Fruit fly (Drosophila melanogaster): Measurements from ENCODE around the gene Grp170.

Grp170 gene

DNA sequence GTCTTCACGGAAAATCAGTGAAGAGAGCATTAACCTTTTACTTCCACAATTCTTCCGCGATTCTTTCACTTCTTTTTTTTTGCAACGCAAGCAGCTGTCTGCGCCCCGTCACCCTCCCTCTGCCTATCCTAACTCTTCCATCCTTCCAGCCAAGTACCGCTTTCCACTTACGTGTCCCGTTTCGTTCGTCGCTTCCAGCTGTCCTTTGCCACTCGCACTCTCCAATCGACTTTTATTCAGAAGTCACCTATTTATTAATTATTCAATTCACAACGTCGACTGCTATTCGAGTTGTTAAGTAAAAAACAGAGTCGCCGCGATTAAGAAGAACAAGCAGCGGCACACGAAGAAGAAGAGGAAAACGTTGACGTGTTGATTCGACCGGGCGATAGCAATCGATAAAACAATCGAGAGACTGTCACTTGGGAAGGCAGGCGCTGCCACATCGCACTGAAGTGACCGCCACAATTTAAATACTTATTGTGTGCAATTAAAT, at the start of gene Grp170:
Grp170 (minus strand) TSS at position 365 of the 496 bp plus-strand sequence.
- no peak for TF ChIP-seq gro (GFP tag; optimal IDR thresholded peaks at IDR 0.05)
- TF ChIP-seq CG14860 (GFP tag; IDR thresholded peaks at IDR 0.05; ENCODE audit: partially characterized antibody): peak; percentile 78
- TF ChIP-seq ttk (GFP tag; IDR thresholded peaks at IDR 0.05): no peak
- peak; percentile 87 for TF ChIP-seq vnd (GFP tag; IDR thresholded peaks at IDR 0.05; ENCODE audit: partially characterized antibody)
- no peak for TF ChIP-seq CG10366 (GFP tag; IDR thresholded peaks at IDR 0.05)
- TF ChIP-seq ems (GFP tag; optimal IDR thresholded peaks at IDR 0.05): peak; percentile 2
- TF ChIP-seq CG32772 (GFP tag; IDR thresholded peaks at IDR 0.05): no peak
- no peak for TF ChIP-seq CG6765 (GFP tag; optimal IDR thresholded peaks at IDR 0.05)
- no peak for TF ChIP-seq CG10959 (GFP tag; IDR thresholded peaks at IDR 0.05)
- no peak for TF ChIP-seq CG12299 (tag; optimal IDR thresholded peaks at IDR 0.05)
- no peak for TF ChIP-seq ci (GFP tag; IDR thresholded peaks at IDR 0.05)
- no peak for TF ChIP-seq CG4854 (GFP tag; optimal IDR thresholded peaks at IDR 0.05)
- TF ChIP-seq Pdp1 (GFP tag; optimal IDR thresholded peaks at IDR 0.05): peak in 1 of 2 experiments; percentile 12
- TF ChIP-seq Poxn (GFP tag; IDR thresholded peaks at IDR 0.05): no peak
- TF ChIP-seq Lhr (GFP tag; optimal IDR thresholded peaks at IDR 0.05): no peak
- peak; percentile 86 for TF ChIP-seq unc-4 (GFP tag; IDR thresholded peaks at IDR 0.05; ENCODE audit: partially characterized antibody)
- TF ChIP-seq CG14441 (GFP tag; IDR thresholded peaks at IDR 0.05): no peak
- peak; percentile 34 for TF ChIP-seq sug (tag; optimal IDR thresholded peaks at IDR 0.05)
- TF ChIP-seq dati (GFP tag; IDR thresholded peaks at IDR 0.05): no peak
- TF ChIP-seq Med (GFP tag): peak; percentile 90
- no peak for TF ChIP-seq Hey (tag; optimal IDR thresholded peaks at IDR 0.05)
- no peak for TF ChIP-seq CG3407 (GFP tag; optimal IDR thresholded peaks at IDR 0.05)
- TF ChIP-seq stwl (tag; optimal IDR thresholded peaks at IDR 0.05): peak; percentile 52
- TF ChIP-seq HLH4C (GFP tag; IDR thresholded peaks at IDR 0.05; ENCODE audit: partially characterized antibody): peak; percentile 70
- peak; percentile 69 for TF ChIP-seq CG2129 (GFP tag; IDR thresholded peaks at IDR 0.05; ENCODE audit: partially characterized antibody)
- TF ChIP-seq hb (GFP tag; IDR thresholded peaks at IDR 0.05; ENCODE audit: partially characterized antibody): peak; percentile 88
- TF ChIP-seq HmgZ (tag; optimal IDR thresholded peaks at IDR 0.05): peak; percentile 25
- TF ChIP-seq gfzf (GFP tag; optimal IDR thresholded peaks at IDR 0.05): peak; percentile 25
- no peak for TF ChIP-seq Six4 (GFP tag; optimal IDR thresholded peaks at IDR 0.05)
- no peak for TF ChIP-seq CG3838 (GFP tag; optimal IDR thresholded peaks at IDR 0.05)
- peak; percentile 80 for TF ChIP-seq YL-1 (GFP tag; optimal IDR thresholded peaks at IDR 0.05)
- no peak for TF ChIP-seq Camta (GFP tag; optimal IDR thresholded peaks at IDR 0.05)
- TF ChIP-seq Hr51 (GFP tag; optimal IDR thresholded peaks at IDR 0.05): no peak
- no peak for TF ChIP-seq insv (GFP tag; optimal IDR thresholded peaks at IDR 0.05)
- TF ChIP-seq BEAF-32 (GFP tag; optimal IDR thresholded peaks at IDR 0.05): peak; percentile 91
- TF ChIP-seq grn (GFP tag; optimal IDR thresholded peaks at IDR 0.05): peak; percentile 22
- peak; percentile 96 for TF ChIP-seq Xbp1 (GFP tag; optimal IDR thresholded peaks at IDR 0.05)
- TF ChIP-seq CG9932 (GFP tag; IDR thresholded peaks at IDR 0.05): peak; percentile 18; the same call in 1 of the 2 replicates
- TF ChIP-seq jigr1 (GFP tag; IDR thresholded peaks at IDR 0.05): no peak
- peak; percentile 95 for TF ChIP-seq CG6791 (GFP tag; IDR thresholded peaks at IDR 0.05; ENCODE audit: partially characterized antibody)
- TF ChIP-seq CG3065 (GFP tag; optimal IDR thresholded peaks at IDR 0.05): no peak
- TF ChIP-seq sna (GFP tag; IDR thresholded peaks at IDR 0.05; ENCODE audit: partially characterized antibody): peak; percentile 78
- TF ChIP-seq CG11093 (GFP tag; IDR thresholded peaks at IDR 0.05): no peak
- TF ChIP-seq abd-A (tag; optimal IDR thresholded peaks at IDR 0.05): no peak
- no peak for TF ChIP-seq CG6689 (GFP tag; IDR thresholded peaks at IDR 0.05)
- TF ChIP-seq unpg (GFP tag; optimal IDR thresholded peaks at IDR 0.05): no peak
- peak; percentile 86 for TF ChIP-seq Scr (GFP tag; IDR thresholded peaks at IDR 0.05; ENCODE audit: partially characterized antibody)
- TF ChIP-seq CG10267 (tag; optimal IDR thresholded peaks at IDR 0.05): peak; percentile 47
- no peak for TF ChIP-seq pum (GFP tag; optimal IDR thresholded peaks at IDR 0.05)
- no peak for TF ChIP-seq row (GFP tag; IDR thresholded peaks at IDR 0.05)

Data from whole organism, embryonic.